Fruit fly (Drosophila melanogaster) whole organism, pupa: ENCODE measurements around the gene CG18234.

Source experiments
- CG12605 ChIP-seq: fragments of 200-800 bp; sonication (Bioruptor generic); IDR thresholded peaks from 2 replicates; pipeline ENCODE4 v1.3.6; 2022; ENCODE audit warnings: missing biosample characterization, missing genetic modification characterization
- CG14655 ChIP-seq: fragments of 200-800 bp; sonication (Bioruptor generic); optimal IDR thresholded peaks from 3 replicates; lab custom pipeline; 2017; ENCODE audit warnings: mild to moderate bottlenecking, missing biosample characterization, missing genetic modification reagents, missing genetic modification characterization
- CG8159 ChIP-seq: fragments of 200-800 bp; sonication (Bioruptor generic); optimal IDR thresholded peaks from 3 replicates; lab custom pipeline; 2018; ENCODE audit warnings: missing biosample characterization, mild to moderate bottlenecking, missing genetic modification characterization, moderate library complexity
- Ets98B ChIP-seq: fragments of 200-800 bp; sonication (Bioruptor generic); IDR thresholded peaks from 2 replicates; pipeline ENCODE4 v1.3.6; 2022; ENCODE audit warnings: missing biosample characterization, missing genetic modification characterization
- Snoo ChIP-seq: fragments of 200-800 bp; sonication (Bioruptor generic); optimal IDR thresholded peaks from 3 replicates; lab custom pipeline; 2017; ENCODE audit warnings: missing biosample characterization, mild to moderate bottlenecking, missing genetic modification characterization, inconsistent platforms

DNA sequence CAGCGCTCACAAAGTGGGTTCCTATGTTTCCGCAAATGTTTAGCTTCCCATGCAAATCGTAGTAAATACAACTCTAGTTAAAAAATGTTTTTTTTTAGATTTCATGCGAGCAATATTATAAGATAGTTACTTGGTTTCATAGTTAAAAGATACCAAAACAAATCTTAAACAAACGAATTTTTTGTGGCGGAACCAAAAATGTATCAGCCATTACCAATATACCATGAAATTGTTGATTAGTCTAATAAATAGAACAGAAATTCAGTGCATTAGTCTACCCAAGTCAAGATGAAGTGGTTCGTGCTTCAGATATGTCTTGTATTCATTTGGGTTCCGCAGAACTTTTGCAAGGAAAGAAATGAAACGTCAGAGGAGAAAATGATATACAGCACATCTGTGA is 8.4 kb downstream of the CG18234 start, which contains the start of gene CG32199:
- TF ChIP-seq CG14655 (GFP tag; lab: Kevin White, UChicago) (no peak), CG12605 (GFP tag; lab: Robert Waterston, UW) (no peak), CG8159 (tag; lab: Kevin White, UChicago) (no peak), Ets98B (no peak), Snoo (tag; lab: Kevin White, UChicago) (no peak)
